Fruit fly (Drosophila melanogaster): ENCODE measurements around the gene TwdlG.

TwdlG gene

DNA sequence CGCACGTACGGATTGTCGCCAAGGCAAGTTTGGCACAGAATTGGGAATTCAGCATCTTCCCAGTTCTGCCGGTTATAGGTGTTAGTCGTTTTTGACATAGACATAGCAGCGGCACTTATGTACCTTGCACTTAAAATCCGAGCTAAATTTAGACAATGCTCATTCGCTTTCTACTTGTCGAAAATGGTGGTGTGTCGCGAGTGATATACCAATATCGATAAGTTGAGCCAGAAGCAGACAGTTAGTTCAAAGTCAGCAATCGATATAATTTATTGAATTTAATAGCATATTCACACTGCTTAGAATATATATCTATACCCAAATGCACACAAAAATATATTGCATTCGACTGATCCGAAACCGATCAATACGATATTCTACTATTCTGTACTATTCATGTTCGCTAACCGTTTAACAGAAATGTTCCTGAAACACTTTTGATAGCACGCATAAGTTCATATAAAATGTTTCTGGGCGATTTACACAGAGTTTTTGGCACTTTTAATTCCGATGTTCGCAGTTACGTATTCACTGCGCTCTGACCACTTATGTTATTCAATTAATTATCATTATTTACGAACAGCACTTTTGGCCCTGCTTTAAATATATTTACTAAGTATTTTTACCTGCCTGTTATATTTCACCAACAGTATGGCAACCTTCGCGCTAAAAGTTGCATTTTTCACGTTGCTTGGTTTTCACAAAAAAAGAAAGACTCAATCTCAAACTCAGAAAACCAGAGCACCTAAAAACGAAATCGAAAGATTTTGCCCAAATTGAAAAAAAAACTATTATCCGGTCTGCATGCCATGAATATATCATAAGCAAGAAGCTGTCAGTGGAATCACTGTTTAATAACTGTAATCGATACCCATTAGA, 18.8 kb downstream of the TwdlG start, which contains the start of gene CG14641 (continued):
- TF ChIP-seq luna (GFP tag; optimal IDR thresholded peaks at IDR 0.05) (no peak), CTCF (GFP tag; optimal IDR thresholded peaks at IDR 0.05) (no peak), Rfx (GFP tag; IDR thresholded peaks at IDR 0.05) (peak; percentile 23; the same call in 1 of the 2 replicates), ap (GFP tag; IDR thresholded peaks at IDR 0.05) (0 out of 2 replicates have a peak, but pooled peaks have one; percentile 11), kay (GFP tag; optimal IDR thresholded peaks at IDR 0.05) (no peak), CG42726 (GFP tag; IDR thresholded peaks at IDR 0.05; ENCODE audit: partially characterized antibody) (peak; percentile 60), CG11723 (GFP tag; optimal IDR thresholded peaks at IDR 0.05) (peak; percentile 64), Ssrp (tag; optimal IDR thresholded peaks at IDR 0.05) (peak; percentile 4), Hr39 (optimal IDR thresholded peaks at IDR 0.05) (no peak), zfh1 (GFP tag; IDR thresholded peaks at IDR 0.05) (no peak), Dref (GFP tag; IDR thresholded peaks at IDR 0.05) (peak; percentile 83), MESR4 (GFP tag; optimal IDR thresholded peaks at IDR 0.05) (peak; percentile 92), CG10274 (GFP tag; optimal IDR thresholded peaks at IDR 0.05) (no peak), amos (GFP tag; IDR thresholded peaks at IDR 0.05; ENCODE audit: partially characterized antibody) (peak; percentile 73), CoRest (tag; optimal IDR thresholded peaks at IDR 0.05) (peak; percentile 42), tgo (GFP tag; IDR thresholded peaks at IDR 0.05) (no peak), CG14014 (GFP tag; IDR thresholded peaks at IDR 0.05) (no peak), pfk (GFP tag; optimal IDR thresholded peaks at IDR 0.05) (no peak), CG17361 (GFP tag; IDR thresholded peaks at IDR 0.05) (peak; percentile 62), Dll (GFP tag; IDR thresholded peaks at IDR 0.05; ENCODE audit: partially characterized antibody) (peak; percentile 48; the same call in 3 of the 4 replicates), da (GFP tag; optimal IDR thresholded peaks at IDR 0.05) (no peak), D19A (tag; optimal IDR thresholded peaks at IDR 0.05) (no peak), tll (GFP tag; optimal IDR thresholded peaks at IDR 0.05) (peak in 1 of 2 experiments; percentile 79), CG13287 (GFP tag; IDR thresholded peaks at IDR 0.05; ENCODE audit: partially characterized antibody) (peak; percentile 8; the same call in 1 of the 2 replicates), CG9437 (GFP tag; optimal IDR thresholded peaks at IDR 0.05) (peak; percentile 28), chn (GFP tag; optimal IDR thresholded peaks at IDR 0.05) (no peak), nom (GFP tag; optimal IDR thresholded peaks at IDR 0.05) (peak; percentile 30), knrl (GFP tag; IDR thresholded peaks at IDR 0.05; ENCODE audit: partially characterized antibody) (peak; percentile 49; the same call in 2 of the 3 replicates), gfzf (GFP tag; optimal IDR thresholded peaks at IDR 0.05) (peak; percentile 30), bbx (GFP tag; IDR thresholded peaks at IDR 0.05; ENCODE audit: partially characterized antibody) (peak; percentile 49), CG4730 (GFP tag; IDR thresholded peaks at IDR 0.05) (no peak), CG17612 (GFP tag; IDR thresholded peaks at IDR 0.05) (no peak), fd3F (GFP tag; optimal IDR thresholded peaks at IDR 0.05) (no peak), slp2 (GFP tag; optimal IDR thresholded peaks at IDR 0.05) (no peak), CG1024 (GFP tag; IDR thresholded peaks at IDR 0.05) (peak; percentile 94), CG11696 (GFP tag; IDR thresholded peaks at IDR 0.05) (no peak), CG14667 (GFP tag; IDR thresholded peaks at IDR 0.05) (peak; percentile 29; the same call in 1 of the 2 replicates), CG6254 (GFP tag; optimal IDR thresholded peaks at IDR 0.05) (no peak), vnd (GFP tag; IDR thresholded peaks at IDR 0.05; ENCODE audit: partially characterized antibody) (peak; percentile 38; the same call in 1 of the 3 replicates), dm (GFP tag; optimal IDR thresholded peaks at IDR 0.05) (no peak), Drgx (GFP tag; IDR thresholded peaks at IDR 0.05) (no peak), CG2712 (tag; optimal IDR thresholded peaks at IDR 0.05) (peak; percentile 51), CG16815 (GFP tag; optimal IDR thresholded peaks at IDR 0.05) (peak; percentile 22), CG17802 (tag; optimal IDR thresholded peaks at IDR 0.05) (peak; percentile 85), PHDP (tag; optimal IDR thresholded peaks at IDR 0.05) (no peak), repo (GFP tag; optimal IDR thresholded peaks at IDR 0.05) (no peak), CG4707 (GFP tag; optimal IDR thresholded peaks at IDR 0.05) (no peak), CG9215 (GFP tag; IDR thresholded peaks at IDR 0.05) (0 out of 2 replicates have a peak, but pooled peaks have one; percentile 19), Atf6 (GFP tag; IDR thresholded peaks at IDR 0.05) (no peak)

All from whole organism, embryonic.